Fruit fly (Drosophila melanogaster) whole organism, wandering third instar larva: ENCODE results near the gene mei-P26.
A peak's percentile ranks its signal among the peaks of the same experiment; 100 is the strongest.

Source experiments
- Abd-B ChIP-seq: fragments of >200 bp; optimal IDR thresholded peaks from 2 replicates; lab custom pipeline; 2017; ENCODE audit warnings: missing biosample characterization, missing genetic modification characterization
- Dfd ChIP-seq: fragments of >200 bp; optimal IDR thresholded peaks from 2 replicates; lab custom pipeline; 2017; ENCODE audit warnings: missing biosample characterization, missing genetic modification characterization
- HLH106 ChIP-seq: fragments of 200-800 bp; optimal IDR thresholded peaks from 3 replicates; lab custom pipeline; 2019; ENCODE audit warnings: missing biosample characterization, mild to moderate bottlenecking, missing genetic modification characterization, moderate library complexity
- Hr78 ChIP-seq: fragments of >200 bp; optimal IDR thresholded peaks from 2 replicates; lab custom pipeline; 2017; ENCODE audit warnings: missing biosample characterization, missing genetic modification characterization
- Jra ChIP-seq: sonication (Bioruptor generic); optimal IDR thresholded peaks from 2 replicates; lab custom pipeline; 2016; ENCODE audit warnings: missing biosample characterization, missing genetic modification characterization
- h ChIP-seq: fragments of 200-800 bp; sonication (Bioruptor generic); optimal IDR thresholded peaks from 3 replicates; lab custom pipeline; 2016; ENCODE audit warnings: missing biosample characterization, mild to moderate bottlenecking, missing genetic modification characterization
- sage ChIP-seq: fragments of 200-800 bp; sonication (Bioruptor generic); optimal IDR thresholded peaks from 2 replicates; lab custom pipeline; 2016; ENCODE audit warnings: missing biosample characterization, mild to moderate bottlenecking, missing genetic modification characterization
- tai ChIP-seq: sonication (Bioruptor generic); optimal IDR thresholded peaks from 2 replicates; lab custom pipeline; 2016; ENCODE audit warnings: missing biosample characterization, missing genetic modification characterization
- usp ChIP-seq: fragments of >200 bp; optimal IDR thresholded peaks from 2 replicates; lab custom pipeline; 2017; ENCODE audit warnings: missing biosample characterization, missing genetic modification characterization

dm6 chrX:9148989-9149522 lies 14.0 kb upstream of the mei-P26 start, which contains the start of the genes fh and Bap111:
- TF ChIP-seq Hr78 (GFP tag; lab: Kevin White, UChicago): no peak
- no peak for TF ChIP-seq HLH106 (tag; lab: Kevin White, UChicago)
- TF ChIP-seq h (GFP tag; lab: Kevin White, UChicago): peak; percentile 6
- no peak for TF ChIP-seq sage (GFP tag; lab: Kevin White, UChicago)
- TF ChIP-seq Dfd (GFP tag; lab: Kevin White, UChicago): peak; percentile 48
- TF ChIP-seq usp (GFP tag; lab: Kevin White, UChicago): no peak
- no peak for TF ChIP-seq Jra (GFP tag; lab: Kevin White, UChicago)
- TF ChIP-seq Abd-B: no peak
- TF ChIP-seq tai (GFP tag; lab: Kevin White, UChicago): no peak
